Worm (Caenorhabditis elegans): ENCODE measurements around the gene T24F1.4.

T24F1.4 gene

DNA sequence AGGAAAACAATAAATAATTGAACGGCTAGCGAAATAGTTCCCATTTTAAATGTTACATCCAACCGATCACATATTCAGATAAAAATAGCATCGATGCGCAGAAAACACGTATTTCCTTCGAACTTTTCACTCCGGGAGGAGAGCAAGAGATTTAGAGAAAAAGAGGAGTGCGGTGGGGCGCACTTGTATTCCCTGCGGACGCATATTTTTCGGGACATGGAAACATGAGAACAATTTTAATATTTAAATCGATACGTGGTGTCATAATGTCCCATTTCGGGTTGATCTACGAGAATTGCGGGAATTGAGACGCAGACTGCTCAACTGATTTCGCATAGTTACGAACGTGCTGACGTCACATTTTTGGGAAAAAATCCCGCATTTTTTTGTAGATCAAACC lies 20.6 kb downstream of the T24F1.4 start, which contains the start of gene C47G2.4 (continued):
- TF ChIP-seq nhr-11 (tag; optimal IDR thresholded peaks at IDR 0.05), result no peak
- TF ChIP-seq aly-2 (tag; optimal IDR thresholded peaks at IDR 0.05), result no peak
- TF ChIP-seq snu-23 (GFP tag; optimal IDR thresholded peaks at IDR 0.05), result peak; percentile 79
- TF ChIP-seq nhr-47 (tag; optimal IDR thresholded peaks at IDR 0.05), result peak; percentile 78
- TF ChIP-seq C04F5.9 (tag; optimal IDR thresholded peaks at IDR 0.05), result peak; percentile 32
- TF ChIP-seq lin-39 (tag; optimal IDR thresholded peaks at IDR 0.05), result no peak
- TF ChIP-seq ceh-82 (tag; optimal IDR thresholded peaks at IDR 0.05), result peak; percentile 69 to 83 (median 71)
- peak; percentile 83 for TF ChIP-seq rnt-1 (tag; optimal IDR thresholded peaks at IDR 0.05)
- TF ChIP-seq ceh-90 (tag; optimal IDR thresholded peaks at IDR 0.05), result no peak
- TF ChIP-seq fkh-4 (tag; optimal IDR thresholded peaks at IDR 0.05; ENCODE audit: borderline replicate concordance), result no peak
- no peak for TF ChIP-seq mef-2 (tag; optimal IDR thresholded peaks at IDR 0.05)
- TF ChIP-seq lin-15B (tag; optimal IDR thresholded peaks at IDR 0.05), result peak; percentile 58
- TF ChIP-seq nhr-85 (tag), result peak; percentile 76
- TF ChIP-seq sup-37 (GFP tag; optimal IDR thresholded peaks at IDR 0.05), result no peak
- TF ChIP-seq pax-3 (tag; optimal IDR thresholded peaks at IDR 0.05), result no peak
- peak; percentile 43 for TF ChIP-seq dsc-1 (tag; optimal IDR thresholded peaks at IDR 0.05)
- TF ChIP-seq nhr-20 (tag; optimal IDR thresholded peaks at IDR 0.05), result peak; percentile 74
- peak in 1 of 6 experiments; percentile 20 for TF ChIP-seq elt-3 (tag; optimal IDR thresholded peaks at IDR 0.05)
- TF ChIP-seq xbp-1 (tag; optimal IDR thresholded peaks at IDR 0.05), result peak; percentile 64
- TF ChIP-seq tlp-1 (tag; optimal IDR thresholded peaks at IDR 0.05), result no peak
- no peak for TF ChIP-seq Y116A8C.19 (tag; optimal IDR thresholded peaks at IDR 0.05; ENCODE audit: borderline replicate concordance)
- TF ChIP-seq nhr-237 (tag; optimal IDR thresholded peaks at IDR 0.05), result no peak
- TF ChIP-seq pag-3 (tag; optimal IDR thresholded peaks at IDR 0.05; ENCODE audit: borderline replicate concordance, insufficient read depth), result no peak
- peak; percentile 12 for TF ChIP-seq fos-1 (tag; optimal IDR thresholded peaks at IDR 0.05)
- TF ChIP-seq nhr-90 (tag; optimal IDR thresholded peaks at IDR 0.05; ENCODE audit: poor library complexity), result peak; percentile 64
- TF ChIP-seq F16B12.6 (tag; optimal IDR thresholded peaks at IDR 0.05), result peak; percentile 65
- TF ChIP-seq nhr-28 (tag; optimal IDR thresholded peaks at IDR 0.05), result no peak
- no peak for TF ChIP-seq elt-2 (tag; optimal IDR thresholded peaks at IDR 0.05)
- TF ChIP-seq egl-27 (tag; optimal IDR thresholded peaks at IDR 0.05), result no peak
- no peak for TF ChIP-seq nhr-76 (tag; optimal IDR thresholded peaks at IDR 0.05)
- peak; percentile 79 for TF ChIP-seq efl-1 (optimal IDR thresholded peaks at IDR 0.05)
- TF ChIP-seq efl-1 (GFP tag; optimal IDR thresholded peaks at IDR 0.05 in 1 of 2), result peak; percentile 76 to 97
- TF ChIP-seq irx-1 (tag; optimal IDR thresholded peaks at IDR 0.05), result no peak
- no peak for TF ChIP-seq grh-1 (GFP tag; IDR thresholded peaks at IDR 0.05)
- peak; percentile 58 for TF ChIP-seq mep-1 (tag; optimal IDR thresholded peaks at IDR 0.05)
- TF ChIP-seq ceh-8 (GFP tag; optimal IDR thresholded peaks at IDR 0.05), result no peak
- TF ChIP-seq ceh-88 (GFP tag; IDR thresholded peaks at IDR 0.05), result no peak
- TF ChIP-seq lin-14 (GFP tag; optimal IDR thresholded peaks at IDR 0.05), result peak; percentile 83
- TF ChIP-seq swsn-7 (tag; optimal IDR thresholded peaks at IDR 0.05), result peak; percentile 64
- TF ChIP-seq C16A3.4 (tag; optimal IDR thresholded peaks at IDR 0.05), result peak; percentile 77
- TF ChIP-seq mdl-1 (tag; optimal IDR thresholded peaks at IDR 0.05), result peak in 1 of 2 experiments; percentile 40
- peak; percentile 50 for TF ChIP-seq skn-1 (tag; optimal IDR thresholded peaks at IDR 0.05)
- no peak for TF ChIP-seq mab-9 (GFP tag; IDR thresholded peaks at IDR 0.05)
- peak; percentile 76 to 84 for TF ChIP-seq lin-35 (GFP tag; optimal IDR thresholded peaks at IDR 0.05)
- TF ChIP-seq C34B4.2 (tag; optimal IDR thresholded peaks at IDR 0.05), result no peak
- no peak for TF ChIP-seq ztf-4 (tag; optimal IDR thresholded peaks at IDR 0.05)
- peak; percentile 20 for TF ChIP-seq unc-130 (tag; optimal IDR thresholded peaks at IDR 0.05)
- TF ChIP-seq unc-30 (tag; optimal IDR thresholded peaks at IDR 0.05), result no peak
- peak; percentile 4 for TF ChIP-seq jun-1 (tag; optimal IDR thresholded peaks at IDR 0.05)
- no peak for TF ChIP-seq hlh-17 (GFP tag; optimal IDR thresholded peaks at IDR 0.05; ENCODE audit: borderline replicate concordance)
- TF ChIP-seq fkh-8 (tag; optimal IDR thresholded peaks at IDR 0.05), result peak; percentile 49
- TF ChIP-seq vab-15 (tag; optimal IDR thresholded peaks at IDR 0.05), result no peak
- TF ChIP-seq ama-1 (optimal IDR thresholded peaks at IDR 0.05), result no peak
- peak; percentile 18; the same call in 1 of the 2 replicates for TF ChIP-seq unc-98 (GFP tag; IDR thresholded peaks at IDR 0.05)
